Worm (Caenorhabditis elegans) whole organism, mixed stage, embryonic: ENCODE results near the gene C18B2.5.

Experiments
- M03D4.4 ChIP-seq: sonication (generic microtip); optimal IDR thresholded peaks from 2 replicates; lab custom pipeline; 2017; ENCODE audit warnings: mild to moderate bottlenecking, missing genetic modification characterization, missing compliant biosample characterization
- bed-3 ChIP-seq: fragments of 200-800 bp; sonication (Bioruptor generic); optimal IDR thresholded peaks from 3 replicates; lab custom pipeline; 2018; ENCODE audit warnings: mild to moderate bottlenecking, missing genetic modification characterization, moderate library complexity, missing compliant biosample characterization
- blmp-1 ChIP-seq: fragments of 150-350 bp; optimal IDR thresholded peaks from 2 replicates; lab custom pipeline; 2014; ENCODE audit warnings: missing biosample characterization, missing genetic modification characterization
- ceh-39 ChIP-seq: fragments of 150-350 bp; optimal IDR thresholded peaks from 2 replicates; lab custom pipeline; 2014; ENCODE audit warnings: missing biosample characterization, missing genetic modification characterization
- ceh-43 ChIP-seq: fragments of 200-800 bp; sonication (Bioruptor generic); optimal IDR thresholded peaks from 2 replicates; lab custom pipeline; 2018; ENCODE audit warnings: mild to moderate bottlenecking, missing genetic modification characterization, moderate library complexity, missing compliant biosample characterization
- ceh-83 ChIP-seq: fragments of 200-800 bp; sonication (Bioruptor generic); optimal IDR thresholded peaks from 2 replicates; lab custom pipeline; 2018; ENCODE audit warnings: mild to moderate bottlenecking, missing genetic modification characterization, missing compliant biosample characterization
- ces-1 ChIP-seq: fragments of 150-350 bp; optimal IDR thresholded peaks from 2 replicates; lab custom pipeline; 2014; ENCODE audit warnings: missing biosample characterization, missing genetic modification reagents, missing genetic modification characterization
- drap-1 ChIP-seq: fragments of 200-800 bp; sonication (Bioruptor generic); optimal IDR thresholded peaks from 3 replicates; lab custom pipeline; 2018; ENCODE audit warnings: mild to moderate bottlenecking, missing genetic modification characterization, missing compliant biosample characterization
- elt-1 ChIP-seq: sonication (generic microtip); optimal IDR thresholded peaks from 2 replicates; lab custom pipeline; 2017; ENCODE audit warnings: missing genetic modification characterization, mild to moderate bottlenecking, missing compliant biosample characterization, antibody characterized with exemption, moderate library complexity, borderline replicate concordance; ENCODE audit not compliant: insufficient read depth
- elt-3 ChIP-seq: fragments of 150-350 bp; optimal IDR thresholded peaks from 2 replicates; lab custom pipeline; 2014; ENCODE audit warnings: missing biosample characterization, missing genetic modification characterization
- flh-1 ChIP-seq: fragments of 200-800 bp; sonication (Bioruptor generic); optimal IDR thresholded peaks from 2 replicates; lab custom pipeline; 2018; ENCODE audit warnings: mild to moderate bottlenecking, missing genetic modification characterization, moderate library complexity, missing compliant biosample characterization
- ham-2 ChIP-seq: fragments of 200-800 bp; sonication (Bioruptor generic); optimal IDR thresholded peaks from 2 replicates; lab custom pipeline; 2018; ENCODE audit warnings: mild to moderate bottlenecking, missing genetic modification characterization, missing compliant biosample characterization
- hlh-1 ChIP-seq: fragments of 150-350 bp; optimal IDR thresholded peaks from 2 replicates; lab custom pipeline; 2014; ENCODE audit warnings: missing biosample characterization, missing genetic modification reagents, missing genetic modification characterization
- lin-32 ChIP-seq: fragments of 200-800 bp; sonication (Bioruptor generic); optimal IDR thresholded peaks from 2 replicates; lab custom pipeline; 2018; ENCODE audit warnings: mild to moderate bottlenecking, missing genetic modification characterization, missing compliant biosample characterization
- lsy-2 ChIP-seq: fragments of 150-350 bp; optimal IDR thresholded peaks from 2 replicates; lab custom pipeline; 2014; ENCODE audit warnings: missing biosample characterization, missing genetic modification characterization
- mep-1 ChIP-seq: fragments of 150-350 bp; optimal IDR thresholded peaks from 2 replicates; lab custom pipeline; 2017; ENCODE audit warnings: missing biosample characterization, missing genetic modification reagents, missing genetic modification characterization, inconsistent platforms
- mls-2 ChIP-seq: sonication (generic microtip); optimal IDR thresholded peaks from 2 replicates; lab custom pipeline; 2016; ENCODE audit warnings: mild to moderate bottlenecking, missing genetic modification characterization, moderate library complexity, missing compliant biosample characterization
- nhr-12 ChIP-seq: fragments of 150-350 bp; optimal IDR thresholded peaks from 2 replicates; lab custom pipeline; 2014; ENCODE audit warnings: missing biosample characterization, missing genetic modification characterization
- nhr-237 ChIP-seq: fragments of 150-350 bp; optimal IDR thresholded peaks from 2 replicates; lab custom pipeline; 2014; ENCODE audit warnings: missing biosample characterization, missing genetic modification characterization
- nhr-28 ChIP-seq: fragments of 150-350 bp; optimal IDR thresholded peaks from 2 replicates; lab custom pipeline; 2014; ENCODE audit warnings: missing biosample characterization, missing genetic modification characterization
- nhr-76 ChIP-seq: sonication (generic microtip); optimal IDR thresholded peaks from 2 replicates; lab custom pipeline; 2017; ENCODE audit warnings: missing biosample characterization, missing genetic modification characterization
- pha-4 ChIP-seq: fragments of 150-350 bp; optimal IDR thresholded peaks from 2 replicates; lab custom pipeline; 2018; ENCODE audit warnings: missing biosample characterization, missing genetic modification reagents, missing genetic modification characterization
- tbx-8 ChIP-seq: fragments of 200-800 bp; sonication (Bioruptor generic); optimal IDR thresholded peaks from 2 replicates; lab custom pipeline; 2018; ENCODE audit warnings: mild to moderate bottlenecking, missing genetic modification characterization, moderate library complexity, missing compliant biosample characterization
- unc-120 ChIP-seq: sonication (generic microtip); optimal IDR thresholded peaks from 2 replicates; lab custom pipeline; 2017; ENCODE audit warnings: missing genetic modification characterization, missing compliant biosample characterization; ENCODE audit not compliant: poor library complexity, severe bottlenecking
- unc-39 ChIP-seq: fragments of 150-350 bp; optimal IDR thresholded peaks from 2 replicates; lab custom pipeline; 2014; ENCODE audit warnings: missing biosample characterization, missing genetic modification characterization
- unc-62 ChIP-seq: fragments of 150-350 bp; optimal IDR thresholded peaks from 2 replicates; lab custom pipeline; 2014; ENCODE audit warnings: missing biosample characterization, missing genetic modification reagents, missing genetic modification characterization
- zip-8 ChIP-seq: fragments of 150-350 bp; optimal IDR thresholded peaks from 2 replicates; lab custom pipeline; 2014; ENCODE audit warnings: missing biosample characterization, missing genetic modification characterization
- ztf-11 ChIP-seq: fragments of 150-350 bp; optimal IDR thresholded peaks from 2 replicates; lab custom pipeline; 2014; ENCODE audit warnings: missing biosample characterization, missing genetic modification characterization

Gene C18B2.5

ce11 chrX:3599860-3600259 is 11.0 kb downstream of the C18B2.5 start:
- TF ChIP-seq flh-1 (GFP tag; lab: Kevin White, UChicago) (no peak), ces-1 (GFP tag; lab: Kevin White, UChicago) (no peak), unc-62 (peak; percentile 1), unc-120 (tag; lab: Kevin White, UChicago) (peak; percentile 8), hlh-1 (peak; percentile 80)

ce11 chrX:3596967-3597366 is 13.9 kb downstream of the C18B2.5 start:
- TF ChIP-seq elt-1 (tag; lab: Kevin White, UChicago) (no peak), ceh-83 (GFP tag; lab: Kevin White, UChicago) (no peak), blmp-1 (tag; lab: Kevin White, UChicago) (peak; percentile 72), M03D4.4 (tag; lab: Kevin White, UChicago) (no peak)

ce11 chrX:3596303-3596772 is 14.6 kb downstream of the C18B2.5 start, which contains the start of gene T27A10.6:
T27A10.6 (minus strand) TSS chrX:3596353.
- TF ChIP-seq elt-1 (tag; lab: Kevin White, UChicago), result peak; percentile 85
- TF ChIP-seq nhr-28 (tag; lab: Kevin White, UChicago), result no peak
- peak; percentile 77 for TF ChIP-seq blmp-1 (tag; lab: Kevin White, UChicago)
- peak; percentile 92 for TF ChIP-seq ham-2 (GFP tag; lab: Kevin White, UChicago)

ce11 chrX:3590510-3590909 is 20.4 kb downstream of the C18B2.5 start:
- no peak for TF ChIP-seq ceh-43
- no peak for TF ChIP-seq zip-8 (tag; lab: Kevin White, UChicago)
- TF ChIP-seq lsy-2, result no peak
- TF ChIP-seq tbx-8, result no peak
- TF ChIP-seq nhr-237, result no peak
- no peak for TF ChIP-seq drap-1 (GFP tag; lab: Kevin White, UChicago)
- no peak for TF ChIP-seq ztf-11
- TF ChIP-seq nhr-12, result no peak

ce11 chrX:3585625-3586024 is 25.3 kb downstream of the C18B2.5 start, which contains the start of gene T27A10.2:
T27A10.2 (plus strand) TSS chrX:3585957.
- no peak for TF ChIP-seq ham-2 (GFP tag; lab: Kevin White, UChicago)
- TF ChIP-seq ces-1 (GFP tag; lab: Kevin White, UChicago), result peak; percentile 46

ce11 chrX:3584481-3584880 is 26.4 kb downstream of the C18B2.5 start:
- TF ChIP-seq nhr-237 (no peak), ces-1 (GFP tag; lab: Kevin White, UChicago) (peak; percentile 85)

ce11 chrX:3583436-3583835 is 27.5 kb downstream of the C18B2.5 start:
- no peak for TF ChIP-seq drap-1 (GFP tag; lab: Kevin White, UChicago)
- TF ChIP-seq flh-1 (GFP tag; lab: Kevin White, UChicago), result no peak
- no peak for TF ChIP-seq mep-1 (tag; lab: Kevin White, UChicago)
- TF ChIP-seq unc-39 (tag; lab: Kevin White, UChicago), result no peak
- TF ChIP-seq pha-4 (tag; lab: Kevin White, UChicago), result no peak
- TF ChIP-seq nhr-76, result no peak
- TF ChIP-seq unc-62, result no peak
- no peak for TF ChIP-seq elt-3
- no peak for TF ChIP-seq bed-3 (GFP tag; lab: Kevin White, UChicago)
- TF ChIP-seq ztf-11, result no peak
- TF ChIP-seq mls-2 (tag; lab: Kevin White, UChicago), result no peak

- TF ChIP-seq M03D4.4 (tag; lab: Kevin White, UChicago), result no peak
- no peak for TF ChIP-seq ceh-83 (GFP tag; lab: Kevin White, UChicago)
- no peak for TF ChIP-seq ceh-39 (tag; lab: Kevin White, UChicago)
- TF ChIP-seq flh-1 (GFP tag; lab: Kevin White, UChicago), result no peak
- no peak for TF ChIP-seq hlh-1
- no peak for TF ChIP-seq bed-3 (GFP tag; lab: Kevin White, UChicago)
- no peak for TF ChIP-seq lin-32
These were observed 29.1 kb downstream of the C18B2.5 start for ce11 chrX:3581813-3582212.
